Fruit fly (Drosophila melanogaster): ENCODE results near the gene Ip259.

Ip259 gene

dm6 chr2L:10405008-10405654 lies 3.0 kb upstream of the Ip259 start, which contains the start of the genes CG17768, LSm-4 and Ir31a (continued):
- TF ChIP-seq Hand (GFP tag; optimal IDR thresholded peaks at IDR 0.05), result no peak
- TF ChIP-seq CG9817 (tag; optimal IDR thresholded peaks at IDR 0.05), result no peak
- peak; percentile 81 for TF ChIP-seq knrl (GFP tag; IDR thresholded peaks at IDR 0.05; ENCODE audit: partially characterized antibody)
- peak; percentile 42 for TF ChIP-seq MESR4 (GFP tag; optimal IDR thresholded peaks at IDR 0.05)
- TF ChIP-seq CG2129 (GFP tag; IDR thresholded peaks at IDR 0.05; ENCODE audit: partially characterized antibody), result peak; percentile 66; the same call in 1 of the 2 replicates
- no peak for TF ChIP-seq Jarid2 (GFP tag; optimal IDR thresholded peaks at IDR 0.05)
- no peak for TF ChIP-seq Poxn (GFP tag; IDR thresholded peaks at IDR 0.05)
- peak; percentile 2 for TF ChIP-seq nmo (GFP tag; optimal IDR thresholded peaks at IDR 0.05)
- TF ChIP-seq phol (tag; optimal IDR thresholded peaks at IDR 0.05), result peak; percentile 11
- no peak for TF ChIP-seq Fer2 (tag; optimal IDR thresholded peaks at IDR 0.05)
- peak; percentile 91 for TF ChIP-seq CG30020 (tag; optimal IDR thresholded peaks at IDR 0.05)
- TF ChIP-seq CG16813 (GFP tag; IDR thresholded peaks at IDR 0.05; ENCODE audit: partially characterized antibody), result peak; percentile 72
- no peak for TF ChIP-seq Atf6 (GFP tag; IDR thresholded peaks at IDR 0.05)
- peak; percentile 22 for TF ChIP-seq sens (GFP tag)
- TF ChIP-seq CG2116 (GFP tag; optimal IDR thresholded peaks at IDR 0.05), result peak; percentile 26
- TF ChIP-seq Sox102F (GFP tag; optimal IDR thresholded peaks at IDR 0.05), result no peak
- no peak for TF ChIP-seq eyg (GFP tag; optimal IDR thresholded peaks at IDR 0.05)
- no peak for TF ChIP-seq CG34422 (GFP tag; IDR thresholded peaks at IDR 0.05)
- no peak for TF ChIP-seq insv (GFP tag; optimal IDR thresholded peaks at IDR 0.05)
- peak; percentile 15 for TF ChIP-seq CG3995 (GFP tag; optimal IDR thresholded peaks at IDR 0.05)
- peak; percentile 46; the same call in 1 of the 3 replicates for TF ChIP-seq zen2 (GFP tag; IDR thresholded peaks at IDR 0.05; ENCODE audit: partially characterized antibody)
- TF ChIP-seq CG18476 (GFP tag; optimal IDR thresholded peaks at IDR 0.05), result no peak
- peak; percentile 80 for TF ChIP-seq Bgb (GFP tag; IDR thresholded peaks at IDR 0.05; ENCODE audit: partially characterized antibody)
- no peak for TF ChIP-seq CG31441 (GFP tag; IDR thresholded peaks at IDR 0.05)
- no peak for TF ChIP-seq CG8478 (optimal IDR thresholded peaks at IDR 0.05)
- TF ChIP-seq cato (GFP tag; optimal IDR thresholded peaks at IDR 0.05; ENCODE audit: borderline replicate concordance), result no peak
- TF ChIP-seq CG4617 (GFP tag; optimal IDR thresholded peaks at IDR 0.05; ENCODE audit: borderline replicate concordance), result peak; percentile 40
- TF ChIP-seq scrt (GFP tag; optimal IDR thresholded peaks at IDR 0.05), result no peak
- TF ChIP-seq D (optimal IDR thresholded peaks at IDR 0.05), result no peak
- TF ChIP-seq D (GFP tag; optimal IDR thresholded peaks at IDR 0.05), result no peak
- peak; percentile 25 for TF ChIP-seq CG8924 (tag; optimal IDR thresholded peaks at IDR 0.05)
- peak; percentile 70 for TF ChIP-seq HLH4C (GFP tag; IDR thresholded peaks at IDR 0.05; ENCODE audit: partially characterized antibody)
- TF ChIP-seq btn (GFP tag; optimal IDR thresholded peaks at IDR 0.05), result no peak
- TF ChIP-seq CG16863 (GFP tag; optimal IDR thresholded peaks at IDR 0.05), result no peak
- TF ChIP-seq CG12659 (GFP tag; optimal IDR thresholded peaks at IDR 0.05), result peak; percentile 25

dm6 chr2L:10413251-10414127 lies 5.3 kb downstream of the Ip259 start, which contains the start of the genes CG5355 and Klp31E:
TSS of gene CG5355 (minus strand) at chr2L:10413463.
TSS of gene Klp31E (plus strand) at chr2L:10414017.
- TF ChIP-seq Rfx (GFP tag; IDR thresholded peaks at IDR 0.05) (peak; percentile 53), HmgZ (tag; optimal IDR thresholded peaks at IDR 0.05) (peak; percentile 25), aop (GFP tag; IDR thresholded peaks at IDR 0.05) (0 out of 2 replicates have a peak, but pooled peaks have one; percentile 11), NFAT (GFP tag; IDR thresholded peaks at IDR 0.05) (peak; percentile 68; the same call in 1 of the 2 replicates), sob (GFP tag; IDR thresholded peaks at IDR 0.05) (peak; percentile 64), HLHmδ (GFP tag; optimal IDR thresholded peaks at IDR 0.05) (no peak), Doc3 (GFP tag; IDR thresholded peaks at IDR 0.05; ENCODE audit: partially characterized antibody) (peak; percentile 72), ERR (GFP tag; optimal IDR thresholded peaks at IDR 0.05) (no peak), Mes4 (GFP tag; optimal IDR thresholded peaks at IDR 0.05) (peak; percentile 46), Eip74EF (GFP tag; optimal IDR thresholded peaks at IDR 0.05) (no peak), CG11247 (GFP tag; IDR thresholded peaks at IDR 0.05) (peak; percentile 44; the same call in 1 of the 2 replicates), pfk (GFP tag; optimal IDR thresholded peaks at IDR 0.05) (peak; percentile 41), Elba2 (GFP tag; optimal IDR thresholded peaks at IDR 0.05) (no peak), HmgD (GFP tag; optimal IDR thresholded peaks at IDR 0.05) (peak; percentile 56)
